Worm (Caenorhabditis elegans): ENCODE data around the gene asd-1.

ce11 chrIII:4175489-4175888, 21.6 kb upstream of the asd-1 start:
- no peak for TF ChIP-seq unc-62 (GFP tag; optimal IDR thresholded peaks at IDR 0.05)
- no peak for TF ChIP-seq elt-1 (tag; optimal IDR thresholded peaks at IDR 0.05; ENCODE audit: borderline replicate concordance, insufficient read depth)
- TF ChIP-seq mab-5 (tag; optimal IDR thresholded peaks at IDR 0.05), result no peak
- TF ChIP-seq elt-3 (tag; optimal IDR thresholded peaks at IDR 0.05), result no peak
- no peak for TF ChIP-seq ceh-83 (GFP tag; optimal IDR thresholded peaks at IDR 0.05)

Measured in whole organism, mixed stage, embryonic.